Worm (Caenorhabditis elegans) whole organism, young adult: ENCODE data around the gene tif-1A.

Source experiments
- K11D2.4 ChIP-seq: fragments of 200-800 bp; sonication (Bioruptor generic); IDR thresholded peaks from 2 replicates; pipeline ENCODE4 v1.3.6; 2022; ENCODE audit warnings: missing genetic modification reagents, missing genetic modification characterization, missing compliant biosample characterization
- T26A5.8 ChIP-seq: sonication (generic microtip); optimal IDR thresholded peaks from 2 replicates; lab custom pipeline; 2016; ENCODE audit warnings: missing genetic modification characterization, missing compliant biosample characterization
- attf-3 ChIP-seq: fragments of 200-800 bp; sonication (Bioruptor generic); conservative IDR thresholded peaks from 2 replicates; pipeline ENCODE4 v1.3.6; 2022; ENCODE audit warnings: missing genetic modification reagents, missing genetic modification characterization, missing compliant biosample characterization

ce11 chrIII:3987759-3988158 lies 16.2 kb downstream of the tif-1A start, which contains the start of gene C36E8.6:
- TF ChIP-seq attf-3 (no peak), T26A5.8 (no peak), K11D2.4 (GFP tag; lab: Robert Waterston, UW) (no peak)
